Worm (Caenorhabditis elegans) whole organism, dauer: ENCODE data around the gene ccz-1.

ENCODE experiments used
- unc-62 ChIP-seq: sonication (generic microtip); optimal IDR thresholded peaks from 2 replicates; lab custom pipeline; 2017; ENCODE audit warnings: missing biosample characterization, missing genetic modification reagents, missing genetic modification characterization

ccz-1 gene

DNA sequence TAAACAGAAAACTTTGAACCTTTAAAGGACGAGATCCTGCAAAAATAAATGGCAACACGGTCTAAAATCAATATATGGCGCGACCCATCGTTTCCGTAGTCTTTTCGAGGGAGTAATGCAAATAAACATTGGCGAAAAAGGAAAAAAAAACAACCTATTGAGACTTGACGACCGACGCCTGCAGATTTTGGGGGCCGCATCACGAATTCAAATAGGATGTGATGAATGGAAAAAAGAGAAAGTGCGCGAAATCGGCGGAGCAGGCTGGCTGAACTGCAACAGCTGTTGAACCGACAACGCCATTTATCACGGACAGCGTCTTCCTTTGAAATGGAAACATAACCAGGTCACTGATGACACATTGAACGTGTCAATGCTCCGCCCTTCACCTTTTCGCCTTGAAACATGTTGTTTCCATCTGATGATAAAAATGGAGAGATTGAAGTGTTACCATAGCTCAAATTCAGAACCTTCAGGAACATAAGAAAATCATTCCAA lies 20.8 kb upstream of the ccz-1 start:
- TF ChIP-seq unc-62 (GFP tag; lab: Kevin White, UChicago): no peak

DNA sequence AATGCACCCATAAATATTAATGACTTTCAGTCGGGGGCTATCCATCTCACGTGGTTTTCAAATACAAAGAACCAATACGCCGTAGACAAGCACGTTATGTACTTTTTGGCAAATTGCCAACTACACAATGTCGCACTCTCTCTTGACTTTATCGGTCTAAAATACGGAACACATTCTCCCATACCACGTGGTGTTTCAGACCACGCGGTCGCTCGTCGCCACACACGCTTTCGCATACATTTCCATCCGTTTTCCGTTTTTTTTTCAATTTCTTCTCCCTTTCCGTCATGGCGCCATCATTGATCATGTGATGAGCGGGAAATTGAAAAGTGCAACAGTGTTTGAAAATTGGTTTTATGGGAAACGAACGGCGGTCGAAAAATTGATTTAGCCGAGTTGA lies 20.1 kb upstream of the ccz-1 start:
- TF ChIP-seq unc-62 (GFP tag; lab: Kevin White, UChicago): no peak

DNA sequence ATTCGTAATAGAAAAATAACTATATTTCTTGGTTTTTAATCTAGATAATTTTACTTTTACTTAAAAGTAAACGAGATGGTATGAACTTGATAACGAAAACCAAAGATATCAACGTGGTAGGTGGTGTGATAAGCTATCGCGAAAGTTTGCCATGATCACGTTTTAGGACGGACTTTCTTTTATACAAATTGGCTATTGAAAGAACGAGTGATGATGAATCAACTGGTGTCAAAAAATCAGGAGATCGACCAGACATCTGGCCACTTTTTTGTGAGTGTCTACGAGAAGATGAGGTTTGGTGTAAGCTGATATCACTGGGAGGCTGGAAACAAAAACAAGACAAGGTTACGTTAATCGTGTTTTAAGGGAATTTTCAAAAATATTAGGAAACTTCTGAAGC lies 19.5 kb upstream of the ccz-1 start:
- no peak for TF ChIP-seq unc-62 (GFP tag; lab: Kevin White, UChicago)

DNA sequence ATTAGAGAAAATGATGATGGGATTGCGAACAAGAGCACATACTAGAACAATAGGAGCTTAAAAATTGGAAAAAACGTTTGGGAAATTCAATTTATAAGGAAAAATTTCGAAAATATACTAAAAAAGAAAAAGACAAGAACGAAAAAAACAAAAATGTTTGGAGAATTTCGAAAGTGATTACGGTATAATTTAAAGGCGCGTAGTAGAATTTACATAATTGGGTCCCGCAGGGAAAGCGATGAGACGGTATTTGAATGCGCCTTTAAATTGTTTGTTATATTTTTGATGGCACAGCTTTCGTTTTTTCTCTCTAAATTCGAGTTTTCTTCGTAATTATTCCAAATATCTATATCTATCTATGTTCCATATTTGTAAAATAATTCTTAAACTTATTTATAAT lies 18.6 kb upstream of the ccz-1 start:
- no peak for TF ChIP-seq unc-62 (GFP tag; lab: Kevin White, UChicago)

- TF ChIP-seq unc-62 (GFP tag; lab: Kevin White, UChicago): no peak
Measured at ce11 chrV:13660660-13661325, 17.9 kb upstream of the ccz-1 start, which contains the start of gene letm-1. letm-1 (plus strand) TSS chrV:13661257.

- TF ChIP-seq unc-62 (GFP tag; lab: Kevin White, UChicago): no peak
Measured at ce11 chrV:13664340-13664916, 14.2 kb upstream of the ccz-1 start.

DNA sequence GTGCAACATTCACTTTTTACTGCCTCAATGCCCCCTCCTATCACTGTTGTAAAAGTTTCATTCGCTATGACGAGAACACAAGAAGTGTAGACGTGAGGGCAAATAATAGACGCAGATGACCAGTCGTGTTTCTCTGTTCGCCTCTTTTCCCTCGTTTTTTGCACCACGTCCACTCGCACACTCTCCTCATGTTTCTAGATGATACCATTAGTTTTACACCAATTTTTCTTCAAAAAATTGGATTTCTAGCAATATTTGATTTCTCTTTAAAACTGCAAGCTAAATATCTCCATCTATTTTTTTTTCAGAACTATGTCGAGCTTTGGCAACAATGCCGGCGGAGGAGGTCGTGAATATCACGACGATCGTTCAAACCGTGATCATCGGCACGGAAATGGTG lies 13.6 kb upstream of the ccz-1 start, which contains the start of gene rde-12:
rde-12 (plus strand) TSS at position 301 of the 400 bp plus-strand sequence.
- TF ChIP-seq unc-62 (GFP tag; lab: Kevin White, UChicago): no peak

DNA sequence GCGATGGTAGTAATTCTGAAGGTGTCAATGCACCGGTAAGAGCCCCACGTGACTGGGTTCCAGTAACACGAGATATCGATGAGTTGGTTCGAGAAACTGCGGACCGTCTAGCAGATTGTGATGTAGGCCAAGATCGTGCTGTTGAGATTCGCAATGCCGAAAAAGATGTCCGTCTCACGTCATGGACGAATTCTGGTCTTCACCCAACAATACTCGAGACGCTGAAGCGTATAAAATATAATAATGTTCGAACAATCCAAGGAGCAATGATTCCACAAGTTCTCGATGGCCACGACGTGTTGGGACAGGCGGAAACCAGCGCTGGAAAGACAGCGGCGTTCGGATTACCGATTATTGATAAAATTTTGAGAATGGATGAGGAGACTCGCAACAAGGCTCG lies 12.2 kb upstream of the ccz-1 start:
- no peak for TF ChIP-seq unc-62 (GFP tag; lab: Kevin White, UChicago)

- TF ChIP-seq unc-62 (GFP tag; lab: Kevin White, UChicago): no peak
Measured at ce11 chrV:13668337-13668736, 10.3 kb upstream of the ccz-1 start.

- TF ChIP-seq unc-62 (GFP tag; lab: Kevin White, UChicago): no peak
Measured at ce11 chrV:13669170-13669569, 9.5 kb upstream of the ccz-1 start.

DNA sequence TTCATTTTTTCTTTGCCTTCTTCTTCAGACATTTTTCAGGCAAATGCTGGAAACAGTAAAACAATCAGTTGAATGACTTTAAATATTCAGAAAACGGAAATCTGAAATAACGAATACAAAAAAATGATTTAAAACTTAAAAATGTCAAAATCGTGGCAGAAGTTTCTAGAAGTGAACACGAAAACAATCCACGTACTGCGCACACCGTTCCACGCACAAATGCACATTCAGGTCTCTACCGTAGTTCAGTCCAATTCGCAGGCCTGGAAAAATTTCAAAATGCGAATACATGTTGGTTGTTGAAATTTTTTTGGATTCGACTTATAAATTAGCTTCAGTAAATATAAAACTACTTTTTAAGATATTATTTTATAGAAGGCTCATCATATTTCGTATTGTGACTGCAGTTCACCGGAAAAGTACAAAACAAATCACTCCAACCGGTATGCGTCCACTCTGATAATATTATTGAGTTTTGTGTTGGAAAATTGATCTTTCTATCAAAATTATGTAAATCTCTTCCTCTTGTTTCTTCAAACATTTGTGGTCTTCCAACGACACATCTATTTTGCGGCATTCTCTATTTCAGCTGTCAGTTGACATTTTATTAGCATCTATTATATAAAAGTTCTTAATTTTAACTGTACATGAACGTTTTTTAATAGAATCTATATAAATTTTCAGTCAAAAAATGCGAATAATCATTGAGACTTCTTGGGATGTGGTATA lies 6.6 kb upstream of the ccz-1 start, which contains the start of the genes mip-2 and F58G11.4:
mip-2 (minus strand) TSS at position 48 of the 729 bp plus-strand sequence.
F58G11.4 (plus strand) TSS at position 679 of the 729 bp plus-strand sequence.
- TF ChIP-seq unc-62 (GFP tag; lab: Kevin White, UChicago): no peak

ce11 chrV:13679859-13680258 lies 1.2 kb downstream of the ccz-1 start:
- no peak for TF ChIP-seq unc-62 (GFP tag; lab: Kevin White, UChicago)

- TF ChIP-seq unc-62 (GFP tag; lab: Kevin White, UChicago): no peak
Measured at ce11 chrV:13681445-13681844, 2.8 kb downstream of the ccz-1 start.

DNA sequence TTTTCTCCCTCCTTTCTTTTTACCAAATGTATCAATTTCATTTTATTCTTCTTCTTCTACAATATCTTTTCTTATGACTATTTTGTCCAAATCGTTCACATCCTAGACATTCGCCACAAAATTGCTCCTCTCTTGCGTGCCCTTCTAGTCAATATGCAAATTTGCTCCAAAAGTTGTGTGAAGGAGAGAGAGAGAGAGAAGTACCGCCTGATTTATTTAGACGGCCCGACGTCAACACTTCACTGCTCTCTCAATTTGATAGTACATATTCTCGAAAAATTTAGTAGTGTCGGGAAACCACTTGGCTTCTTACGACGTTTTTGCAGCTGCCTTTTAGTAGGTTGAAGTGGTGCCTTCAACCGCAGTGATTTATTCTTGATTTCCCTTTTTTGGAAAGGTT lies 7.8 kb downstream of the ccz-1 start:
- TF ChIP-seq unc-62 (GFP tag; lab: Kevin White, UChicago): no peak

ce11 chrV:13687504-13687903 lies 8.8 kb downstream of the ccz-1 start:
- TF ChIP-seq unc-62 (GFP tag; lab: Kevin White, UChicago): no peak

ce11 chrV:13689592-13689991 lies 10.9 kb downstream of the ccz-1 start, which contains the start of gene T01D3.1:
T01D3.1 (plus strand) TSS chrV:13689892.
- TF ChIP-seq unc-62 (GFP tag; lab: Kevin White, UChicago): no peak
